Worm (Caenorhabditis elegans) whole organism, L3 larva: ENCODE data around the gene C38D9.2.
"Not testable (repeated sequence)": the region's sequence is repeated elsewhere in the genome, so short reads cannot be mapped to it uniquely, and the experiment has no call there.

Experiments used
- ZK546.5 ChIP-seq: sonication (generic microtip); optimal IDR thresholded peaks from 2 replicates; lab custom pipeline; 2017; ENCODE audit warnings: missing biosample characterization, missing genetic modification characterization
- aly-2 ChIP-seq: fragments of 150-350 bp; optimal IDR thresholded peaks from 2 replicates; lab custom pipeline; 2014; ENCODE audit warnings: missing biosample characterization, missing genetic modification characterization
- ama-1 ChIP-seq: fragments of 150-350 bp; optimal IDR thresholded peaks from 2 replicates; lab custom pipeline; 2018
- ceh-16 ChIP-seq: sonication (generic microtip); optimal IDR thresholded peaks from 2 replicates; lab custom pipeline; 2017; ENCODE audit warnings: missing biosample characterization, missing genetic modification characterization
- ceh-28 ChIP-seq: fragments of 150-350 bp; optimal IDR thresholded peaks from 2 replicates; lab custom pipeline; 2014; ENCODE audit warnings: missing biosample characterization, missing genetic modification reagents, missing genetic modification characterization
- ceh-82 ChIP-seq: fragments of 150-350 bp; optimal IDR thresholded peaks from 2 replicates; lab custom pipeline; 2014; ENCODE audit warnings: missing biosample characterization, missing genetic modification characterization
- elt-1 ChIP-seq: fragments of 150-350 bp; optimal IDR thresholded peaks from 2 replicates; lab custom pipeline; 2014; ENCODE audit warnings: missing biosample characterization, missing genetic modification characterization
- elt-2 ChIP-seq: sonication (generic microtip); optimal IDR thresholded peaks from 2 replicates; lab custom pipeline; 2016; ENCODE audit warnings: missing genetic modification reagents, mild to moderate bottlenecking, missing genetic modification characterization, missing compliant biosample characterization
- elt-3 ChIP-seq, 3 experiments: fragments of 150-350 bp in 1 of 3; sonication (generic microtip) in 2 of 3; optimal IDR thresholded peaks; 2 replicates in 2 of 3; 4 replicates in 1 of 3; lab custom pipeline; 2014 to 2017; ENCODE audit warnings: missing biosample characterization in 3 of 3, missing genetic modification characterization in 3 of 3
- eor-1 ChIP-seq, 2 experiments: fragments of 150-350 bp; optimal IDR thresholded peaks; 2 replicates each; lab custom pipeline; 2014 to 2018; ENCODE audit warnings: missing biosample characterization in 2 of 2, missing genetic modification characterization in 2 of 2
- fkh-10 ChIP-seq: sonication (generic microtip); optimal IDR thresholded peaks from 2 replicates; lab custom pipeline; 2017; ENCODE audit warnings: missing biosample characterization, missing genetic modification reagents, missing genetic modification characterization
- fkh-2 ChIP-seq: fragments of 150-350 bp; optimal IDR thresholded peaks from 2 replicates; lab custom pipeline; 2014; ENCODE audit warnings: missing biosample characterization, missing genetic modification reagents, missing genetic modification characterization
- fos-1 ChIP-seq: fragments of 150-350 bp; optimal IDR thresholded peaks from 2 replicates; lab custom pipeline; 2014; ENCODE audit warnings: missing biosample characterization, missing genetic modification characterization
- jun-1 ChIP-seq: fragments of 150-350 bp; optimal IDR thresholded peaks from 2 replicates; lab custom pipeline; 2014; ENCODE audit warnings: missing biosample characterization, missing genetic modification reagents, missing genetic modification characterization
- lin-15B ChIP-seq: fragments of 150-350 bp; optimal IDR thresholded peaks from 2 replicates; lab custom pipeline; 2014; ENCODE audit warnings: missing biosample characterization, missing genetic modification characterization
- lsy-12 ChIP-seq: sonication (generic microtip); optimal IDR thresholded peaks from 2 replicates; lab custom pipeline; 2016; ENCODE audit warnings: mild to moderate bottlenecking, missing genetic modification characterization, missing compliant biosample characterization
- mdl-1 ChIP-seq: fragments of 150-350 bp; optimal IDR thresholded peaks from 2 replicates; lab custom pipeline; 2014; ENCODE audit warnings: missing biosample characterization, missing genetic modification characterization
- mml-1 ChIP-seq: fragments of 150-350 bp; sonication (generic microtip); optimal IDR thresholded peaks from 3 replicates; lab custom pipeline; 2014; ENCODE audit warnings: missing biosample characterization, missing genetic modification characterization
- nfya-1 ChIP-seq: sonication (generic microtip); optimal IDR thresholded peaks from 2 replicates; lab custom pipeline; 2017; ENCODE audit warnings: missing genetic modification characterization, mild to moderate bottlenecking, missing compliant biosample characterization, antibody characterized with exemption, moderate library complexity; ENCODE audit not compliant: insufficient read depth
- nhr-11 ChIP-seq: fragments of 150-350 bp; optimal IDR thresholded peaks from 2 replicates; lab custom pipeline; 2014; ENCODE audit warnings: missing biosample characterization, missing genetic modification characterization
- nhr-12 ChIP-seq: fragments of 150-350 bp; optimal IDR thresholded peaks from 2 replicates; lab custom pipeline; 2014; ENCODE audit warnings: missing biosample characterization, missing genetic modification characterization
- nhr-23 ChIP-seq: fragments of 150-350 bp; optimal IDR thresholded peaks from 2 replicates; lab custom pipeline; 2014; ENCODE audit warnings: missing biosample characterization, missing genetic modification reagents, missing genetic modification characterization
- nhr-25 ChIP-seq: sonication (generic microtip); optimal IDR thresholded peaks from 2 replicates; lab custom pipeline; 2017; ENCODE audit warnings: missing biosample characterization, missing genetic modification characterization
- nhr-28 ChIP-seq: fragments of 150-350 bp; optimal IDR thresholded peaks from 2 replicates; lab custom pipeline; 2014; ENCODE audit warnings: missing biosample characterization, missing genetic modification characterization
- nhr-67 ChIP-seq: fragments of 150-350 bp; optimal IDR thresholded peaks from 2 replicates; lab custom pipeline; 2014; ENCODE audit warnings: missing biosample characterization, missing genetic modification characterization
- nhr-76 ChIP-seq: fragments of 150-350 bp; sonication (generic microtip); optimal IDR thresholded peaks from 5 replicates; lab custom pipeline; 2014; ENCODE audit warnings: missing biosample characterization, missing genetic modification characterization
- nhr-77 ChIP-seq: fragments of 150-350 bp; optimal IDR thresholded peaks from 2 replicates; lab custom pipeline; 2014; ENCODE audit warnings: missing biosample characterization, missing genetic modification characterization
- sea-2 ChIP-seq: fragments of 150-350 bp; sonication (generic microtip); optimal IDR thresholded peaks from 4 replicates; lab custom pipeline; 2014; ENCODE audit warnings: missing biosample characterization, missing genetic modification reagents, missing genetic modification characterization
- skn-1 ChIP-seq: fragments of 150-350 bp; optimal IDR thresholded peaks from 2 replicates; lab custom pipeline; 2014; ENCODE audit warnings: missing biosample characterization, missing genetic modification characterization
- snpc-4 ChIP-seq: fragments of 150-350 bp; optimal IDR thresholded peaks from 2 replicates; lab custom pipeline; 2014; ENCODE audit warnings: missing biosample characterization, missing genetic modification characterization
- zag-1 ChIP-seq: fragments of 150-350 bp; optimal IDR thresholded peaks from 2 replicates; lab custom pipeline; 2014; ENCODE audit warnings: missing biosample characterization, missing genetic modification characterization
- ztf-11 ChIP-seq: fragments of 150-350 bp; optimal IDR thresholded peaks from 2 replicates; lab custom pipeline; 2014; ENCODE audit warnings: missing biosample characterization, missing genetic modification characterization

C38D9.2 gene

ce11 chrV:17607797-17608196 lies 40.8 kb downstream of the C38D9.2 start, which contains the start of gene srz-91:
Gene srz-91 (plus strand): TSS chrV:17608097.
- TF ChIP-seq ceh-28: no peak
- no peak for TF ChIP-seq fkh-2 (tag; lab: Kevin White, UChicago)
- no peak for TF ChIP-seq nhr-77 (tag; lab: Kevin White, UChicago)
- TF ChIP-seq ceh-16 (tag; lab: Kevin White, UChicago): no peak
- TF ChIP-seq zag-1 (tag; lab: Kevin White, UChicago): no peak
- no peak for TF ChIP-seq skn-1 (tag; lab: Kevin White, UChicago)
- TF ChIP-seq nhr-12 (tag; lab: Kevin White, UChicago): no peak
- TF ChIP-seq elt-3 (tag; optimal IDR thresholded peaks at IDR 0.05; lab: Kevin White, UChicago): no peak
- TF ChIP-seq nhr-23 (tag; lab: Kevin White, UChicago): no peak
- TF ChIP-seq lsy-12: no peak
- no peak for TF ChIP-seq ZK546.5 (tag; lab: Kevin White, UChicago)
- no peak for TF ChIP-seq snpc-4
- no peak for TF ChIP-seq nhr-76 (tag; lab: Kevin White, UChicago)
- no peak for TF ChIP-seq eor-1 (tag; optimal IDR thresholded peaks at IDR 0.05; lab: Kevin White, UChicago)
- no peak for TF ChIP-seq fkh-10 (GFP tag; lab: Kevin White, UChicago)
- no peak for TF ChIP-seq jun-1 (tag; lab: Kevin White, UChicago)
- no peak for TF ChIP-seq nhr-67
- TF ChIP-seq mml-1 (tag; lab: Kevin White, UChicago): no peak

DNA sequence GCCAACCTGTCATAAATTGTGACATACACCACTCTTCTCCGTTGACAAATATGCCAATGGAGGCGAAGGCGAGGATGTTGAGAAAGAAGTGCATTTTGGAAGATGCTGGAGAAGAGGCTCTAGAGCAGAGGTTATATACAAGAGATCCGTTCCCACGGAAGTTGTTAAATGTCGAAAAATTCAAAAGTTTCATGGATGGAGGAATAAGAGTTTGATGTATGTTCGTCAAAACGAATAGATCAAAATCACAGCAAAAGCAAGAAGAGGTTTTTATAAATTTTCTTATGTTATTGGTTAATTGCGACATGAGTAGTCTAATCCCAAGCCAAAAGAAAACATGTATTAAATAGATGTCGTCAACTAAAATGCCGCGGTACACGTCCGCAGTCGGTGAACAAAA lies 43.6 kb downstream of the C38D9.2 start, which contains the start of gene Y6G8.15:
TSS of gene Y6G8.15 (minus strand) at position 101 of the 400 bp plus-strand sequence.
- not testable (repeated sequence) for TF ChIP-seq lin-15B (tag; lab: Kevin White, UChicago); eor-1 (tag; optimal IDR thresholded peaks at IDR 0.05; lab: Kevin White, UChicago); ceh-82 (tag; lab: Kevin White, UChicago)
- TF ChIP-seq, all 47 proteins: peak for 0; not testable (repeated sequence) for 47

DNA sequence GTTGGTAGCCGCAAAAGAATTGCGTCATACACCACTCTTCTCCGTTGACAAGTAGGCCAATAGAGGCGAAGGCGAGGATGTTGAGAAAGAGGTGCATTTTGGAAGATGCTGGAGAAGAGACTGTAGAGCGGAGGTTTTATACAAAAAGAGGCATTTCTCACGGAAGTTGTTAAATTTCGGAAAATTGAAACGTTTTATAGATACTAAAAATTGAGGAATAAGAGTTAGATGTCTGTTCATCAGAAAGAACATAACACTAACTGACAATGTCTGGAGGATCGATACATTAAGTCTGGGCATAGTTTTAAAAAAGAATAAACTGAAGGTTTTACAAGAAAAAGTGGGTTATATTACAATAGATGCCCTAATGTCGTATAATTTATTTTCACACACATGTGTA lies 47.3 kb downstream of the C38D9.2 start, which contains the start of gene Y6G8.14:
TSS of gene Y6G8.14 (minus strand) at position 101 of the 400 bp plus-strand sequence.
- TF ChIP-seq aly-2 (tag; lab: Kevin White, UChicago) (no peak), nhr-76 (tag; lab: Kevin White, UChicago) (no peak), nhr-11 (tag; lab: Kevin White, UChicago) (no peak), ztf-11 (tag; lab: Kevin White, UChicago) (no peak), nfya-1 (no peak), mdl-1 (tag; lab: Kevin White, UChicago) (no peak)

DNA sequence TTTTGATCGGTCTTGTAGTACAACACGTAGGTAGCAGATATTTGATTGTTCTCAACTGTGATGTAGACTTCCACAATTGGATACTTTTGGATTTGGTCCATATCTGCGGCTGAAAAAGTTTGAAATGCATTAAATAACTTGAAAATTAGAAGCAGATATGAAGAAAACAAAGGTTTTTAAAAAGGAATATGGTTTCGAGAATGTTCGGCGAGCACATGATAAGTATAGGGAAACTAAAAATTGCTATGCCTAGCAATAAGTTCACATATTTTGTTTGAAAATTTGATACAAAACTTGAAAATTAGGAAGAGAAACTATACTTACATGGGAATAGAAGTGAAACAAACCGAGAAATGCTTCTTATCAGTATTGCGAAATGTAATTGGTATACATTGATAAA lies 48.7 kb downstream of the C38D9.2 start, which contains the start of gene Y6G8.5:
TSS of gene Y6G8.5 (minus strand) at position 101 of the 400 bp plus-strand sequence.
- no peak for TF ChIP-seq fos-1 (tag; lab: Kevin White, UChicago)
- no peak for TF ChIP-seq nhr-77 (tag; lab: Kevin White, UChicago)
- TF ChIP-seq ceh-82 (tag; lab: Kevin White, UChicago): no peak
- TF ChIP-seq sea-2 (GFP tag; lab: Kevin White, UChicago): no peak
- TF ChIP-seq nhr-25 (tag; lab: Kevin White, UChicago): no peak
- TF ChIP-seq eor-1 (tag; optimal IDR thresholded peaks at IDR 0.05; lab: Kevin White, UChicago): no peak
- TF ChIP-seq jun-1 (tag; lab: Kevin White, UChicago): no peak
- TF ChIP-seq snpc-4: no peak
- no peak for TF ChIP-seq nhr-28 (tag; lab: Kevin White, UChicago)
- TF ChIP-seq, all 47 proteins: peak for 0

DNA sequence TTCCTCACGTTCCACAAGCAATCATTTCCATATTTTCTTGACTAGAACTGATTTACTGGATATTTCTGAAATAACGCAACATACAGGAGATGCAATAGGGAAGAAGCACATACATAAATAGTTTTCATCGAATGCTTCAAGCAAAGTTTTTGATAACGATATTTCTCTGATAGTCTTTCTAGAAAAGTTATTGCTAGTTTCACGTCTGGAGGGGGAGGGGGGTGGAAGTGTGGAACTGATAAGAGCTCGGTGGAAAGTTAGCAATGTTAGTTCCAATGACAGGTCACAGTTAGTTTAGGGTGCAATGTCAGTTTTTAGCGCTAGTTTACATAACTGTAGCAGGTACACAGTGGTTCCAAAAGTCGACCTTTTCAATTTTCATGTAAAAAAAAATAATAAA lies 49.9 kb downstream of the C38D9.2 start, which contains the start of gene Y6G8.6:
TSS of gene Y6G8.6 (minus strand) at position 98 of the 400 bp plus-strand sequence.
- TF ChIP-seq ama-1 (lab: Kevin White, UChicago) (no peak), elt-1 (no peak), elt-2 (tag; lab: Kevin White, UChicago) (peak; percentile 83), fkh-10 (GFP tag; lab: Kevin White, UChicago) (no peak)

DNA sequence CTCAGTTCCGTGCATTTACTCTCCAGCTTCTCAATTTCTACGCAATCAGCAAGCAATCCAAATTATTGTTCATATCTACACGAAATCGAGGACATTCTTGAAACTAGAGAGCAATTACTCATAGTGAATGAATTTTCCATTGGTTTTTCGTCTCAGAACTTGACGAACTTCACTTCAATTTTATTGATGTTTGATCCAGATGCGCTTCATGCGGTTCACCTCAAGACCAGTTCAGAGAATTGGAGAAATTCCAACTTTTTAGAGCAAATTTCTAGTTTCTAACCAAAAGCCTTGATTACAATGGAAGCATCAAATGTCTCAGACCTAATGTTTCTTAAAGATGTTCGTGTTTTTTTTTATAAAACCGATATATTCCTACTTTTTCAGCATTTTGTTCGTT lies 53.3 kb downstream of the C38D9.2 start, which contains the start of gene Y6G8.8:
TSS of gene Y6G8.8 (plus strand) at position 301 of the 400 bp plus-strand sequence.
- TF ChIP-seq mml-1 (tag; lab: Kevin White, UChicago): no peak
